Worm (Caenorhabditis elegans) whole organism, early embryonic: ENCODE measurements around the gene idpa-3.

Experiments
- B0310.2 ChIP-seq: sonication (generic microtip); optimal IDR thresholded peaks from 2 replicates; lab custom pipeline; 2016; ENCODE audit warnings: mild to moderate bottlenecking, missing genetic modification characterization, missing compliant biosample characterization
- F13C5.2 ChIP-seq: sonication (generic microtip); optimal IDR thresholded peaks from 2 replicates; lab custom pipeline; 2017; ENCODE audit warnings: mild to moderate bottlenecking, missing genetic modification characterization, inconsistent platforms, missing compliant biosample characterization
- aly-1 ChIP-seq: sonication (generic microtip); optimal IDR thresholded peaks from 2 replicates; lab custom pipeline; 2016; ENCODE audit warnings: missing genetic modification characterization, missing compliant biosample characterization
- ama-1 ChIP-seq: fragments of 150-350 bp; optimal IDR thresholded peaks from 2 replicates; lab custom pipeline; 2014
- ceh-13 ChIP-seq: fragments of 200-800 bp; sonication (Bioruptor generic); optimal IDR thresholded peaks from 2 replicates; lab custom pipeline; 2018; ENCODE audit warnings: mild to moderate bottlenecking, missing genetic modification characterization, missing compliant biosample characterization
- ceh-36 ChIP-seq: sonication (generic microtip); optimal IDR thresholded peaks from 2 replicates; lab custom pipeline; 2016; ENCODE audit warnings: missing genetic modification characterization, inconsistent platforms, missing compliant biosample characterization
- ets-7 ChIP-seq: sonication (generic microtip); optimal IDR thresholded peaks from 2 replicates; lab custom pipeline; 2016; ENCODE audit warnings: missing genotype, missing genetic modification characterization, missing compliant biosample characterization
- flt-1 ChIP-seq: fragments of 200-800 bp; sonication (Bioruptor generic); IDR thresholded peaks from 2 replicates; pipeline ENCODE4 v1.3.6; 2022; ENCODE audit warnings: missing genetic modification characterization, missing compliant biosample characterization
- hmbx-1 ChIP-seq: sonication (generic microtip); optimal IDR thresholded peaks from 2 replicates; lab custom pipeline; 2016; ENCODE audit warnings: mild to moderate bottlenecking, missing genetic modification characterization, missing compliant biosample characterization
- hmg-4 ChIP-seq: fragments of 200-800 bp; sonication (Bioruptor generic); optimal IDR thresholded peaks from 2 replicates; lab custom pipeline; 2018; ENCODE audit warnings: mild to moderate bottlenecking, missing genetic modification characterization, missing compliant biosample characterization
- hnd-1 ChIP-seq: sonication (generic microtip); optimal IDR thresholded peaks from 2 replicates; lab custom pipeline; 2016; ENCODE audit warnings: missing genetic modification characterization, missing compliant biosample characterization
- pes-1 ChIP-seq: fragments of 200-800 bp; sonication (Bioruptor generic); IDR thresholded peaks from 2 replicates; pipeline ENCODE4 v1.3.6; 2022; ENCODE audit warnings: missing genetic modification reagents, missing genetic modification characterization, missing compliant biosample characterization
- scrt-1 ChIP-seq: fragments of 200-800 bp; sonication (Bioruptor generic); IDR thresholded peaks from 2 replicates; pipeline ENCODE4 v1.3.6; 2022; ENCODE audit warnings: missing genetic modification characterization, missing compliant biosample characterization
- sea-1 ChIP-seq: fragments of 200-800 bp; sonication (Bioruptor generic); conservative IDR thresholded peaks from 2 replicates; pipeline ENCODE4 v1.3.6; 2022; ENCODE audit warnings: missing genetic modification characterization, missing compliant biosample characterization
- tbx-11 ChIP-seq: fragments of 200-800 bp; sonication (Bioruptor generic); IDR thresholded peaks from 2 replicates; pipeline ENCODE4 v1.3.6; 2022; ENCODE audit warnings: missing genetic modification characterization, missing compliant biosample characterization
- tbx-37 ChIP-seq: fragments of 200-800 bp; sonication (Bioruptor generic); conservative IDR thresholded peaks from 2 replicates; pipeline ENCODE4 v1.3.6; 2022; ENCODE audit warnings: missing genetic modification reagents, missing genetic modification characterization, missing compliant biosample characterization
- tra-4 ChIP-seq: sonication (generic microtip); optimal IDR thresholded peaks from 2 replicates; lab custom pipeline; 2017; ENCODE audit warnings: missing genetic modification characterization, missing compliant biosample characterization

The idpa-3 gene

DNA sequence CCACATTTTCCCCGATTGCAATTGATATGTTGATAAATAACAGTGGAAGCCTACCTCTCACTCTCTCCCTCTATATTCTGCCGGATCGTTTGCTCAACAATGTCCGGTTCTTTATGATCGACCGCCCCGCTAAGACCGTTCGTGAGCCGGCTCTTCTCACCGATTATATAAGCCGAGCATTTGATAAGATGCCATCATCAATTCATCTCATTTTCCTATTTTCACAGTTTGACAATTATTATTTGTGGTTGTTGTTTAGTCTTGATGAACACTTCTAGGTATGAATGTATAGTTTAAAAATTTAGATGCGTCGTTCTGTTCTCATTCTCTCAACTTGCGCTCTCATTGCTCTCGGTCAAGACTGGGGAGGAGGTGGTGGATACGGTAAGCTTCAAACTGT is at the start of gene idpa-3:
TSS of gene idpa-3 (plus strand) at position 301 of the 400 bp plus-strand sequence.
- TF ChIP-seq F13C5.2 (tag; lab: Kevin White, UChicago) (no peak), sea-1 (GFP tag; lab: Robert Waterston, UW) (no peak), hmg-4 (GFP tag; lab: Kevin White, UChicago) (no peak), ceh-36 (tag; lab: Kevin White, UChicago) (no peak), tbx-37 (no peak), ceh-13 (GFP tag; lab: Kevin White, UChicago) (no peak), hmbx-1 (tag; lab: Kevin White, UChicago) (no peak), aly-1 (tag; lab: Kevin White, UChicago) (no peak), ets-7 (tag; lab: Kevin White, UChicago) (no peak), flt-1 (GFP tag; lab: Robert Waterston, UW) (no peak), hnd-1 (no peak), ama-1 (lab: Kevin White, UChicago) (no peak), tbx-11 (GFP tag; lab: Robert Waterston, UW) (no peak), tra-4 (tag; lab: Kevin White, UChicago) (no peak)

DNA sequence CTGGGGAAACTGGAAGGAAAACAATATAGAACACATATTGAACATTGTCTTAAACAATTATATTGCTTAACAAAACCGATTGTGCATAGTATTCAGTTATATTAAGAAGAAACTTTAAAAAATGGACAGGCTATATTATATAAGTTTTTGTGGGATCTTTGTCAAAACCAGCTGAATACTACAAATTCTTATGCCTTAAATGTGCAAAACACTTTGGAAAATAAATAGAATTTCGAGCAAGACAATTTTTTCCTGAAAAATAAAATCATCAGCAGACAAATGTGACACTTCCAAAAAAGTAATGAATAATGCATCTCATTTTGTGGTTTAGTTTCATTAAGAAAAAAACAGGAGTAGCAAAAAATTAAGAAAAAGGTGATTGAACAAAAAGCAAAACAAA is 38.8 kb upstream of the idpa-3 start:
- TF ChIP-seq ets-7 (tag; lab: Kevin White, UChicago), result no peak
- no peak for TF ChIP-seq tbx-11 (GFP tag; lab: Robert Waterston, UW)
- no peak for TF ChIP-seq ceh-13 (GFP tag; lab: Kevin White, UChicago)
- no peak for TF ChIP-seq tbx-37
- TF ChIP-seq F13C5.2 (tag; lab: Kevin White, UChicago), result no peak
- TF ChIP-seq B0310.2 (tag; lab: Kevin White, UChicago), result no peak
- TF ChIP-seq hnd-1, result no peak
- no peak for TF ChIP-seq aly-1 (tag; lab: Kevin White, UChicago)

DNA sequence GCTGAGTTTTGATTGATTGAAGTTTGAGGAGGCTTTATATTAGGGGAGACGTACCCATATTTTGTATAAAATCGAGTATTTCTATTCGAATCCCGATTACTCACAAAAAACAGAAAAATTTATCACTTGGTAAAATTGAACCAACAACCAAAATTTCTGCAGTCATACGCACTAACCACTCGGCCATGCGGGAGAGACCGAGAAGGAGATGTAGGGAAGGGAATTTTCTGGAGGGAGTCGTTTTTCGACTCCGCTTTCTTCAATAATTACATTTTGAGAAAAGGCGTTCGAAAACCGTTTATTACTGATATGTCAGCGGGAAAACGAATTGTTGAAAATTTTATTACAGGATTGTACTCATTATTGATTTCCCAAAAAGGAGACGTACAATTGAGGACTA is 37.3 kb upstream of the idpa-3 start:
- peak; percentile 61; the same call in 1 of the 2 replicates for TF ChIP-seq pes-1 (GFP tag; lab: Robert Waterston, UW)
- 0 out of 2 replicates have a peak, but pooled peaks have one; percentile 5 for TF ChIP-seq flt-1 (GFP tag; lab: Robert Waterston, UW)

DNA sequence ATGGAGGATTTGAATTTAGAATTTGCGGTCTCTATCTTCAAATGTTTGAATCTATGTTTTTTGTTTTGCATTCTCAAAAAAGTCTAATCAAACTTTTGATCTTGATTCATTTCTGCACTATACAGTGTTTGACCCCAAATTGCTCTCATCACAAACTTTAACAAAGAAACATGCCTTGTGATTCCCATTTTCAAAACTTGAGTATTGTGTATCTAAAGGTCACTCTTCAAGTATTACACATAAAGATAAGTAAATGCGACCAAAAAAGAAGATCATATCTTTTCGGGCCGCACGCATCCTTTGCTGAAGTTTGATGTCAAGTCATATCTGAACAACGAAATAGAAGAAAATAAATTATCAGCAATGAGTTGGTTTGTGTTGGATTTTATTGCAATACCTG is 34.3 kb upstream of the idpa-3 start:
- TF ChIP-seq hmbx-1 (tag; lab: Kevin White, UChicago) (no peak), ceh-13 (GFP tag; lab: Kevin White, UChicago) (no peak), pes-1 (GFP tag; lab: Robert Waterston, UW) (no peak), tra-4 (tag; lab: Kevin White, UChicago) (no peak), F13C5.2 (tag; lab: Kevin White, UChicago) (no peak), ama-1 (lab: Kevin White, UChicago) (no peak), hnd-1 (no peak), B0310.2 (tag; lab: Kevin White, UChicago) (no peak), aly-1 (tag; lab: Kevin White, UChicago) (no peak), scrt-1 (no peak), tbx-37 (no peak), flt-1 (GFP tag; lab: Robert Waterston, UW) (no peak), ets-7 (tag; lab: Kevin White, UChicago) (no peak), tbx-11 (GFP tag; lab: Robert Waterston, UW) (no peak), sea-1 (GFP tag; lab: Robert Waterston, UW) (no peak), ceh-36 (tag; lab: Kevin White, UChicago) (no peak), hmg-4 (GFP tag; lab: Kevin White, UChicago) (no peak)

DNA sequence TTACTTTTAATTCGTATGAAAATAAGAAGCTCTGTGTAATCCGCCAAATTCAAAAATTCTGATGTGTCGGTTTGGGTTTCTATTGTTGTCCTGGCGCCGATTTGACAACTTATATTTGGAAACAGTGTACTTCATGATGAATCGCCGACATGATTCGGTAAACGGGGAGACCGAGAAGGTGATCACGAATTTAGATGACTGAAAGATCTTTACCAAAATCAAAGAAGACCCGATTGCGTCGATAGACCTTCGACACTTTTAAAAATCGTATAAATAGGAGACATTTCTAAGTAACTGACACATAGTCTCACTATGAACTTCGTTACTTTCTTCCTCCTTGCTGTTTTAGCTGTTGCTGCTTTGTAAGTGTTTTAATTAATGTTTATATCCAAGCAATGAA is 33.8 kb upstream of the idpa-3 start, which contains the start of gene fip-5:
TSS of gene fip-5 (plus strand) at position 312 of the 400 bp plus-strand sequence.
- TF ChIP-seq flt-1 (GFP tag; lab: Robert Waterston, UW) (no peak), hnd-1 (no peak), ceh-36 (tag; lab: Kevin White, UChicago) (no peak), aly-1 (tag; lab: Kevin White, UChicago) (no peak), ceh-13 (GFP tag; lab: Kevin White, UChicago) (no peak), F13C5.2 (tag; lab: Kevin White, UChicago) (no peak), hmbx-1 (tag; lab: Kevin White, UChicago) (no peak)

DNA sequence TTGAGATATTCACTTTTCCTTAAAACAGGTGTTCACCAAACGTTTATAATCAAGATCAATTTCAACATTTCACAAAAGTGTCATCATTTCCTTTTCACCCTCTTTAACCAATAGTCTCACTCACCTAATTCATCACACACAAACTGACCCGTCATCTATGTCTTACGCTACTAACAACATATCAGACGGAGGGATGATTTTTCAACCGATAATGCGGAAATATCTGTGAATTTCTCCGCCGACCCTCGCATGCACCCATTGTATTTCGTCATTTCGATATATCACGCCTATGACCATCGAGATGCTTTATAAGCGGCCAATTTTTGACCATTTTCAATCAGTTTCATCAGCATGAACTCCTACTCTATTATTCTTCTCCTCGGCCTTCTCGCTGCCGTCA is 32.1 kb upstream of the idpa-3 start, which contains the start of gene fipr-21:
TSS of gene fipr-21 (plus strand) at position 352 of the 400 bp plus-strand sequence.
- TF ChIP-seq flt-1 (GFP tag; lab: Robert Waterston, UW), result no peak
- TF ChIP-seq ceh-13 (GFP tag; lab: Kevin White, UChicago), result no peak
- TF ChIP-seq tbx-37, result no peak
- no peak for TF ChIP-seq sea-1 (GFP tag; lab: Robert Waterston, UW)
- TF ChIP-seq F13C5.2 (tag; lab: Kevin White, UChicago), result no peak
- no peak for TF ChIP-seq ets-7 (tag; lab: Kevin White, UChicago)
- TF ChIP-seq pes-1 (GFP tag; lab: Robert Waterston, UW), result no peak
- no peak for TF ChIP-seq tra-4 (tag; lab: Kevin White, UChicago)

DNA sequence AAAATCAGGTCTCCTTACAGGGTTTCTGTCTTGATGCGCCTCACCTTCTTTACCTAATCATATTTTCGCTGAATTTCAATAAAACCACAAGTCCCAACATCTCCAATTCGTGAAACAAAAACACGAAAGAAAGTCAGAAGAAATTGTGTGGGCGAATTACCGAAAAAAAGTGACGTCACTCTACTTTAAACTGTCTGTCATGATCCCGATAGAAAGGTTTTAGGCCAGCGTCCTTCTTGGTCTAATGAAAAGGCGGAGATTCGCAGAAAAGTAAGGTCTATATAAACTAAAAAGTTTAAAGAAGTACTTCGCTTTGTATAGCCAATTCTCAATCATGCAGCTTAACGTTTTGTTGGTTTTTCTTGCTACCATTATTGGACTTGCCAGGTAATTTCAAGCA is 29.9 kb upstream of the idpa-3 start, which contains the start of gene cnc-8:
TSS of gene cnc-8 (plus strand) at position 307 of the 400 bp plus-strand sequence.
- TF ChIP-seq aly-1 (tag; lab: Kevin White, UChicago) (no peak), ceh-13 (GFP tag; lab: Kevin White, UChicago) (no peak)

DNA sequence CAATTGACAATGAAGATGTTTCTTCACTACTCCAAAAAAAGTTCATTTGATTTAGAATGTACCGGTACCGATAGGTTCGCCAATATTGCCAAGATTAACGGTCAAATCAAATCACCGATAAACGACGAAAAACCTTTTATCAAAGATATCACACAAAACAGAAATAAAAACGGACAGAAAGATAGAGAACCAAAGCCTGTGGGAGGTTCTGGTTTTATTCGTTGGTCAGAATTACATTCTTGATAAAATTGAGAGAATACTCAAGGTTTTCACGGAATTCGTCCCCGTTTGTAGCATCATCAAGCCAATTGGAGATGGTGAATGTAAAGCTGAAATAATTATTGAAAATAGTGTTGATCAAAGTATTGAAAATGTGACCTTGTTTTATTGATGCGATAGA is 29.3 kb upstream of the idpa-3 start:
- TF ChIP-seq sea-1 (GFP tag; lab: Robert Waterston, UW) (no peak), tra-4 (tag; lab: Kevin White, UChicago) (no peak), hnd-1 (no peak)
